Fruit fly (Drosophila melanogaster): ENCODE data around the gene CG4793.

CG4793 gene

dm6 chr2L:15911591-15912007 is 11.6 kb upstream of the CG4793 start:
- TF ChIP-seq Jra (GFP tag; optimal IDR thresholded peaks at IDR 0.05) (no peak), GATAd (GFP tag; optimal IDR thresholded peaks at IDR 0.05) (no peak), Rel (GFP tag; optimal IDR thresholded peaks at IDR 0.05) (no peak), Rel (tag; optimal IDR thresholded peaks at IDR 0.05) (peak; percentile 93), jim (GFP tag; optimal IDR thresholded peaks at IDR 0.05) (no peak), Sp1 (GFP tag; optimal IDR thresholded peaks at IDR 0.05) (no peak), dl (GFP tag; optimal IDR thresholded peaks at IDR 0.05; ENCODE audit: insufficient read depth in 1 of 2, partially characterized antibody in 2 of 2) (peak; percentile 89 to 95), Vsx2 (GFP tag; optimal IDR thresholded peaks at IDR 0.05; ENCODE audit: partially characterized antibody) (peak; percentile 84), brk (GFP tag; optimal IDR thresholded peaks at IDR 0.05) (no peak), h (GFP tag; optimal IDR thresholded peaks at IDR 0.05) (peak; percentile 65), lola (GFP tag; optimal IDR thresholded peaks at IDR 0.05) (no peak), Hr78 (GFP tag; optimal IDR thresholded peaks at IDR 0.05) (no peak), woc (GFP tag; optimal IDR thresholded peaks at IDR 0.05) (no peak), Myc (optimal IDR thresholded peaks at IDR 0.05) (no peak), pan (optimal IDR thresholded peaks at IDR 0.05) (no peak), usp (GFP tag; optimal IDR thresholded peaks at IDR 0.05) (no peak), Dif (GFP tag; optimal IDR thresholded peaks at IDR 0.05; ENCODE audit: partially characterized antibody) (peak; percentile 89), Hnf4 (GFP tag; optimal IDR thresholded peaks at IDR 0.05) (no peak), Mio (GFP tag; optimal IDR thresholded peaks at IDR 0.05) (no peak), OdsH (GFP tag; optimal IDR thresholded peaks at IDR 0.05) (no peak), N (GFP tag; optimal IDR thresholded peaks at IDR 0.05) (no peak), sage (GFP tag; optimal IDR thresholded peaks at IDR 0.05) (no peak), fru (GFP tag; optimal IDR thresholded peaks at IDR 0.05) (no peak)

dm6 chr2L:15912008-15912900 is 10.9 kb upstream of the CG4793 start:
- TF ChIP-seq sv (GFP tag; optimal IDR thresholded peaks at IDR 0.05), result peak; percentile 77
- no peak for TF ChIP-seq dl (GFP tag; optimal IDR thresholded peaks at IDR 0.05; ENCODE audit: insufficient read depth in 1 of 2, partially characterized antibody in 2 of 2)
- peak; percentile 44 for TF ChIP-seq dsf (GFP tag; optimal IDR thresholded peaks at IDR 0.05; ENCODE audit: borderline replicate concordance)
- no peak for TF ChIP-seq usp (GFP tag; optimal IDR thresholded peaks at IDR 0.05)
- TF ChIP-seq Vsx2 (GFP tag; optimal IDR thresholded peaks at IDR 0.05; ENCODE audit: partially characterized antibody), result no peak
- no peak for TF ChIP-seq pan (optimal IDR thresholded peaks at IDR 0.05)
- peak; percentile 43 for TF ChIP-seq Rel (GFP tag; optimal IDR thresholded peaks at IDR 0.05)
- TF ChIP-seq Rel (tag; optimal IDR thresholded peaks at IDR 0.05), result no peak
- no peak for TF ChIP-seq N (GFP tag; optimal IDR thresholded peaks at IDR 0.05)
- peak; percentile 39 for TF ChIP-seq Hnf4 (GFP tag; optimal IDR thresholded peaks at IDR 0.05)
- TF ChIP-seq ey (GFP tag; optimal IDR thresholded peaks at IDR 0.05), result peak; percentile 79
- no peak for TF ChIP-seq Abd-B (GFP tag; optimal IDR thresholded peaks at IDR 0.05)
- no peak for TF ChIP-seq Hr78 (GFP tag; optimal IDR thresholded peaks at IDR 0.05)
- TF ChIP-seq CrebA (GFP tag; optimal IDR thresholded peaks at IDR 0.05; ENCODE audit: borderline replicate concordance), result peak; percentile 30
- TF ChIP-seq rgr (GFP tag; optimal IDR thresholded peaks at IDR 0.05), result peak; percentile 94
- peak; percentile 39 for TF ChIP-seq Dfd (GFP tag; optimal IDR thresholded peaks at IDR 0.05)
- TF ChIP-seq HLH106 (tag; optimal IDR thresholded peaks at IDR 0.05), result peak; percentile 94
- peak; percentile 52 for TF ChIP-seq brk (GFP tag; optimal IDR thresholded peaks at IDR 0.05)
- peak; percentile 31 for TF ChIP-seq Dif (GFP tag; optimal IDR thresholded peaks at IDR 0.05; ENCODE audit: partially characterized antibody)
- peak in 1 of 2 experiments; percentile 90 for TF ChIP-seq foxo (GFP tag; optimal IDR thresholded peaks at IDR 0.05)
- peak; percentile 90 for TF ChIP-seq Sp1 (GFP tag; optimal IDR thresholded peaks at IDR 0.05)
- no peak for TF ChIP-seq GATAd (GFP tag; optimal IDR thresholded peaks at IDR 0.05)
- TF ChIP-seq h (GFP tag; optimal IDR thresholded peaks at IDR 0.05), result peak; percentile 55
- no peak for TF ChIP-seq jim (GFP tag; optimal IDR thresholded peaks at IDR 0.05)
- peak; percentile 95 for TF ChIP-seq OdsH (GFP tag; optimal IDR thresholded peaks at IDR 0.05)
- TF ChIP-seq Hr83 (GFP tag; optimal IDR thresholded peaks at IDR 0.05; ENCODE audit: poor library complexity, severe bottlenecking), result no peak
- no peak for TF ChIP-seq Myc (optimal IDR thresholded peaks at IDR 0.05)
- TF ChIP-seq woc (GFP tag; optimal IDR thresholded peaks at IDR 0.05), result peak; percentile 39
- TF ChIP-seq dmrt93B (GFP tag; optimal IDR thresholded peaks at IDR 0.05), result peak; percentile 86
- peak; percentile 78 for TF ChIP-seq fru (GFP tag; optimal IDR thresholded peaks at IDR 0.05)
- no peak for TF ChIP-seq lola (GFP tag; optimal IDR thresholded peaks at IDR 0.05)
- peak; percentile 89 for TF ChIP-seq psq (GFP tag; optimal IDR thresholded peaks at IDR 0.05)
- no peak for TF ChIP-seq Jra (GFP tag; optimal IDR thresholded peaks at IDR 0.05)
- peak; percentile 30 for TF ChIP-seq sage (GFP tag; optimal IDR thresholded peaks at IDR 0.05)
- TF ChIP-seq br (GFP tag; optimal IDR thresholded peaks at IDR 0.05), result peak; percentile 24
- peak; percentile 53 for TF ChIP-seq tai (GFP tag; optimal IDR thresholded peaks at IDR 0.05)
- no peak for TF ChIP-seq CG32264 (GFP tag; optimal IDR thresholded peaks at IDR 0.05)
- peak; percentile 81 for TF ChIP-seq CG9705 (GFP tag; optimal IDR thresholded peaks at IDR 0.05)
- no peak for TF ChIP-seq Mio (GFP tag; optimal IDR thresholded peaks at IDR 0.05)

All from whole organism, wandering third instar larva.